ENCODE assay signal across 3 worm cellular contexts in the genomic region with DNA sequence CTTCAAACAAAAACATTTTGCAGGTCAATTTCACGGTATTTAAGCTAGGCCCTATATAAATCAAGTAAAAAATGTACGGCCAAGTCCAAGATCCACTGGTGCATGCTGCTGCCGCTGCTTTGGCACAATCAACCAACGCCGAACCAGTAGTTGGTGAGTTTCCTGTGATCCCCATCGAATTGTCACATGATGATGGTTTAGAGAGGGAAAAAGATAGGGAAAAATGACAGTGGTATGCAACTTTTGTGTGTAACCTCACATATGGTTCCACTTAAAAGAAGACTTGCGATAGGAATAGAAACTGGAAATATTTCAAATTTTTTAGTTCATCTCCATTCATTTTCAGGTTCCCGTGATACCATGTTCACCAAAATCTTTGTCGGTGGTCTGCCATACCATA.
TF ChIP-seq lines count a peak whose summit lies in the region.

TSS of gene sup-12 (plus strand) at position 17 of the 400 bp plus-strand sequence.

TF ChIP-seq in whole organism, L1 larva, 84 proteins besides CTCF, POLR2A, EP300 and RAD21:
- TF ChIP-seq fkh-4 (tag; optimal IDR thresholded peaks at IDR 0.05; lab: Kevin White, UChicago; ENCODE audit: borderline replicate concordance) (peak; percentile 31), dsc-1 (tag; optimal IDR thresholded peaks at IDR 0.05; lab: Kevin White, UChicago) (peak; percentile 85), ceh-88 (GFP tag; IDR thresholded peaks at IDR 0.05; lab: Robert Waterston, UW) (no peak)

TF ChIP-seq in whole organism, L4 larva, 104 proteins besides CTCF, POLR2A, EP300 and RAD21:
- TF ChIP-seq aha-1 (tag; lab: Kevin White, UChicago) (peak; percentile 64), fos-1 (tag; optimal IDR thresholded peaks at IDR 0.05; lab: Kevin White, UChicago) (no peak)

TF ChIP-seq in whole organism, late embryonic, 69 proteins besides CTCF, POLR2A, EP300 and RAD21:
- TF ChIP-seq hlh-30 (tag; optimal IDR thresholded peaks at IDR 0.05; lab: Kevin White, UChicago; ENCODE audit: insufficient read depth) (peak; percentile 10), ref-2 (tag; optimal IDR thresholded peaks at IDR 0.05; lab: Kevin White, UChicago) (no peak)

Comparison
In these comparisons a context has a peak if more than half of its experiments do, and no peak if none do; other contexts are left out.
1. Of the 29 proteins assayed by ChIP-seq in both whole organism, L4 larva and whole organism, L1 larva: peak only in whole organism, L4 larva: aha-1; only in whole organism, L1 larva: none; in both: none; in neither: 28.